Worm (Caenorhabditis elegans) whole organism, dauer: Measurements from ENCODE around the gene col-2.

ENCODE experiments used
- unc-62 ChIP-seq: sonication (generic microtip); optimal IDR thresholded peaks from 2 replicates; lab custom pipeline; 2017; ENCODE audit warnings: missing biosample characterization, missing genetic modification reagents, missing genetic modification characterization

The col-2 gene

DNA sequence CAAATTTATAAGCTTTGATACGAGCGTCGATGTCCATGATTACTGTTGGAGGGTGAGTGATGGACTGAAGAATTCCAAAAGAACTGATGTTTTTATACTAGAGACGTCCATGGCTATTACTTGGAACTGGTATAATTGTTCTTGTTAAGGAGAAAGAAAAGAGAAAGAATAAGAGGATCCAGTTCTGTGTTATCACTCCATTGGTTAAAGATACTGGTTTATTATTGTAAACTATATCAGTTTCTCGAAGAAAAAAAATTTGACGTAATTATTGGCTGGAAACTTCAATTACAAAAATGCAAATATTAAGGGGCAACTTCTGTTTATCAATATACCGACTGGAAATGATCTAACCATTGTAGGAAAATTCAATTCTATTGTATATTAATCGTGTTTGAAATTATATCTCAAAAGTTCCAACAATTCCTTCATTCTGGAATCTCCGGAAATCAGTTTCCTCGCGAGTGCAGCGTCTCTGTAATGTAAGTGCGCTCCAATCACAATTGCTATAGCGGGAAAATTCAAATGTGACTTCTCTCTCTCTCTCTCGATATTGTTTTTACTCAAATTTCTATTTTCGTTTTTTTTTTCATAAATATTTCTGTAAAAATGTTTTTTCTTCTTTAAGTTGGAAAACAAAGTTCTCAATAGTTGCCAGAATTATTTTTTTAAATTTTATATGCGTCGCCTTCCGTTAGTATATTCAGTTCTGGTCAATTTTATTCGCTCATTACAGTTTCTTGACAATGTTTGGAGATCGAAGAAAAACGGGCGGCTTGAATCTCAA is at the start of gene col-2, which contains the start of gene ndc-80:
Gene col-2 (minus strand): TSS at position 51 of the 787 bp plus-strand sequence.
Gene ndc-80 (plus strand): TSS at position 737 of the 787 bp plus-strand sequence.
- TF ChIP-seq unc-62: no peak

DNA sequence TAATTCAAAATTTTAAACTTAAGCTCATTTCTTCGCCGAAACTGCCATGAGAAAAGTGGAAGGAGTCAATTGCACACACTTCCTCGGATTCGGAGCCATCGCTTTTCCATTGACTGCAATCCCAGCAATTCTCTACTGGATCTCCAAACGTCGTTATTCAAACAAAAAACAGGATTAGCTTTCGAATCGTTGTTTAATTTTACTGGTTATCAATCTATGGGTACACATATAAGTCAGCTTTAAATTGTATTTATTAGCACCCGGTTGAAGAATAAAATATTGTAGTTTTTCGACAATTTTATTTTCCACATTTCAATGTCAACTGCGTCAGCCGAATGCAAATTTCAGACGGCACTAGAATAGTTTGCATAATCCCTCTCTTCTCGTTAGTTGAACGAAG is 44.7 kb upstream of the col-2 start, which contains the start of gene glt-3:
Gene glt-3 (plus strand): TSS at position 301 of the 400 bp plus-strand sequence.
- no peak for TF ChIP-seq unc-62

DNA sequence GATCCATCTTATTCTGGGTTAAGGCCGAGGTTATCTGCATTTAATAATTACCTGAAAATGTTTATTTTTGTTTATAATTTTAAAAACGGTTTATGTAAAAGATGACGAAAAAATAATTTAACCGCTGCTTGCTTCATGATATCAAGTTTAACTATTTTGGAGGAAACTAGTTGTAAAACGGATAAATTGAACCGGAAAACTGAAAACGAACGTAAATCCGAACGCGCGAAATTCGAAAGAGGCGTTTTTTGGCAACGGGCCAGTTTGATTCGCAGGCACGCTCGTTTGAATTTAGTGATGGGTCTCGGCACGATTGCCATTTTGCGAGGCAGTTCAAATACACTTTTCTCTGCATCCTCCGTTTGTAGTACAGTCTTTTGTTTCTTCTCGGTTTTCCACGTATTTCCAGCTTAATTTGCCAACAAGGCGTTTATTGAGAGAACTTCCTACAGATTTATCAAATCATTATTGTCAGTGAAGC is 43.7 kb upstream of the col-2 start, which contains the start of the genes gtbp-1 and K08F4.3:
Gene gtbp-1 (minus strand): TSS at position 51 of the 481 bp plus-strand sequence.
Gene K08F4.3 (plus strand): TSS at position 352 of the 481 bp plus-strand sequence.
- no peak for TF ChIP-seq unc-62

DNA sequence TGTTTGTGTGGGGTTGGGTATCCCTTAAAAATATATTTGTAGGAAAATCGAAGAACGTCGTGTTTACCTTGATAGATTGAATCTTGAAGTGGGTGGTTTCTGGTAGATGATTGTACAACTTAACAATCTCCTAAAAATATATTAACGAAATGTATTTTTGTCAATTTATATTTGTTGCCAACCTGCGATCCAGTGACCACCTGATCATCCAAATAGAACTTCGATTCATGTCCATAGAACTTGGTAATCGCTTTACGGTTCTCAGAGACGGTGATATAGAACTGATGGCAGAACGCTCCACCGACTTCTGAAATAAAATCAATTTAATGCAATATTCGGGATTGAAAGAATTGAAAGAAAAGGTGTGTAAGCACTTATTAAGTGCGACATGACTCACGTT is 43.2 kb upstream of the col-2 start:
- TF ChIP-seq unc-62: no peak

DNA sequence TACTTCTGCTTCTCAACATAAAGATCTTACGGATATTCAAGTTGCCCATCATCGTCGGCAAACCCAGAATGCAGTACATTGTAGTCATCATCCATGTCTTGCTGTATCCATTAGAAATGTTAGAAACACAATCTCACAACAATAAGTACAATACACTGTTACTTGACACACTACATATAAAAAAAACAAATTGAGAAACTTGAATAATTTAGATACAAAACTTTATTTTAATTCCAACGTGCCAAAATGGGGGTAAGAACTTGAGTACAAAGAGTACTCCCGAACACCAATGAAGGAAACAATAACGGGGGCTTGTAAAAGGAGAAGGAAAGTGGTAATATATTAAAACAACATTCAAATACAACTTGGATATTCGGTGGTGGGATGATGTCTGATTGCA is 41.3 kb upstream of the col-2 start, which contains the start of gene ctf-18:
Gene ctf-18 (minus strand): TSS at position 101 of the 400 bp plus-strand sequence.
- no peak for TF ChIP-seq unc-62

DNA sequence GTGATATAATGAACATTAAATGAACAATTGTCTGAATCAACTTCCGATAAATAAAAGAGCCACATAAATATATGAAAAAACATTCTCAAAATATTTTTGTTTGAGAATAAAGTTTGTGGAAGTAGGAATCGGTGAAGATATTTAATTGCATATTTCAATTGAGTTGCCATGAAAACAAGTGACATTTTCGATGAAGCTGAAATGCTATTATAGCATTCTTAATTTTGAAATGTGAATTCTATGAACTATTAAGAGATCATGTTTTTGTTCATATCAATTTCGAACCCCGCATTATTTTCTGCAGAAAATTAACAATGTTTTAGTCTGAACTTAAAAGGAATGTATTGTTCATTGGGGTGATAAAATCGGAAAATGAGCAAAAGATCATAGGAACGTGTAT is 37.0 kb upstream of the col-2 start, which contains the start of gene irld-21:
Gene irld-21 (minus strand): TSS at position 101 of the 400 bp plus-strand sequence.
- TF ChIP-seq unc-62: no peak

DNA sequence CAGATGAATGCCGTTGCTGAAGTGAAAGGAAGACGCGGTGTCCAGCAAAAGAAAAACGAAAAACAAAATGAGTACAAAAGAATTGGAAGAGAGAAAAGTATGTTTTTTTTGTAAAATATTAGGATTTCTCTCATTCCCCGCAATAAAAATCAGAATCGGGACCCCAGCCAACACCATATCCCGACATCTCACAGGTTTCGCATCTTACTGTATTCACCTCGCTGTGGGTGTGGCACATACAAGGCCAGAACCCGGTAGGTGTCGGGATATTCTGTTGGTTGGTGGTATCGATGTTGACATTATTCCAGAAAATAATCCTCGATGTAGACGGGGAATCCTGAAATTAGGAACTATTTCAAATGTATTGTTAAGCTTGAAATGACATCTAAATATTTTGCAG is 31.5 kb upstream of the col-2 start:
- TF ChIP-seq unc-62: no peak

DNA sequence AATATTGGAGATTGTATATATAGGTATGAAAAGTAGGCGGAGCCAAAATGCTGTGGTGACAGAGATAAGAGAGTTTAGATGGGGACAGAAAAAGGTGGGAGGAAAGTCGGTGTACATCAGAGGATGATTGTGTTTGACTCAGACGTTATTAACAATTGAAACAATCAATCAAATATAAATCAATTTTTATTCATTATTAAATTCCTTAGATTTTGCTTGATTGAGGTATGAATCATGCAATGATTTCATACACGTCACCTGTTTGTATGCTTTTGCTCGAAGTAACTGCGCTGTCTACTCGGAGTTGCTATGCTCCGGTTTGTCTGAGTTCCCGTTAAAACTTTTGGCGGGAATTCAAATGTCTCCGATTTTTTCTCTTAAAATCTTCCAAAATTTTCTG is 29.9 kb upstream of the col-2 start, which contains the start of gene C04G2.10:
Gene C04G2.10 (plus strand): TSS at position 301 of the 400 bp plus-strand sequence.
- TF ChIP-seq unc-62: no peak

DNA sequence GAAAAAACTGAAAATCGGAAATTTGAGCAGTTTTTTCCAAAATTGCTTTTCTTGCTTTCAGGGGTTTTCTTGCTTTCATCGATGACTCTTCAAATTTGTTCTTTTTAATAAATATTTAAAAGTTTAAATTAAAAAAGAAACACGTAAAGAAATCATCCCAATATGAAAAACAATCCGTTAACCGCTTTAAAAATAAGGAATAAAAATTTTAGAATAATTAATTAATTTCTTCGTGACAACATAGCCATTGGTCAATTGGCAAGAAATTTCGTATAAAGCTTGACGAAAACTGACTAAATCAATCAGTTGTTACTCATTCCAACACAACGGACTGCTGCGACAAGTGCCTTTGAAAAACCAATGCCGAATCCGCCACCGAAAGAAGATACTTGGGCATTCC is 27.3 kb upstream of the col-2 start, which contains the start of gene nsph-3.2:
Gene nsph-3.2 (plus strand): TSS at position 301 of the 400 bp plus-strand sequence.
- no peak for TF ChIP-seq unc-62

DNA sequence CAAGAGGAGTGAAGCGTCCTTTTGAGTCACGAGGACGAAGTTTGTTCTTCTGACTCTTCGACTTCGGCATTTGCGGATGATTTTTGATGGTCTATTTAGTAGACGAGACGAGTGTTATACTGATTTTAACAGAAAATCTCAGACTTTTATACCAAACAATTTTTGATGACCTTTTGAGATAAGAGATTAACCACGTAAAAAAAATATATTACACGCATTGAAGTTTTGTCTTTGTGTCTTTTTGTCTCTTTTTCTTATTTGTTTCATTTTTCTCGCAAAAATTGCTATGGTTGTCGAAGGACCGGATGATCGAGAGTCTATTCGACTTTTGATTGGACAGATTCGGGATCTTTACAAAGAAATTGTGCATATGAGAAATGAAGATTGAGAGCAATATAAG is 26.2 kb upstream of the col-2 start, which contains the start of gene spch-1:
Gene spch-1 (minus strand): TSS at position 101 of the 400 bp plus-strand sequence.
- no peak for TF ChIP-seq unc-62

DNA sequence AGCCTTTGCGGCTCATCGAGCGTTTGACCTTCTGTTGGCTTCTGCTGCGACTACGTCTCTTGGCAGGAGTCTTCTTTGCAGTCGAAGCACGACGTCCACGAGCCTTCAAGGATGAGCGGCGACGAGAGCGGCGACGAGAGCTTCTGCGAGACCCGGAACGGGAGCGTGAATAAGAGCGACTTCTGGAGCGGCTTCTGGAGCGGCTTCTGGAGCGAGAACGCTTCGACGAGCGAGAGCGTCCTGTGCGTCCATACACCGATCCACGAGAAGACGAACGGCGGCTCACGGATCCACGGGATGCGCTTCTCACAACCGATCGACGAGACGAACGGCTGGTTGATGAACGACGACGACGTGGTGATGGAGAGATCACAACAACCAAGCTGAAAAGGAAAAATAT is 25.6 kb upstream of the col-2 start:
- no peak for TF ChIP-seq unc-62

DNA sequence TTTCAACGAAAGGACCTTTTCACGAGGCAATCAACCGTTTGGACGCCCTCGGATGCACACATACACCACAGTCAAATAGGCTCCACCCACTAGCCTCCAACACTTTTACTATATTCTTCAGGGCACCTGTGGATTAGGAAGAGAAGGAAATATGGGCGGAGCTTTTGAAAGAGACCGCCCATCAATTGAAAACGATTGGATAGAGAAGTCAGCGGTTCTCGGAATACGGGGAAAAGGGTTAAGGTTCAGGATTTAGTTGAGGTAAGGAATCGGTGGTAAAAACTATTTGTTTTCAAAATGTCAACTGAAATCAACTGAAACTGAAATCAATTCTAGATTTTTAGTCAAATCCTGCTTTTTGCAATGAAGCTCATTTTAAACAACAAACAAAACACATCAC is 25.2 kb upstream of the col-2 start, which contains the start of gene egl-38:
Gene egl-38 (minus strand): TSS at position 101 of the 400 bp plus-strand sequence.
- no peak for TF ChIP-seq unc-62

DNA sequence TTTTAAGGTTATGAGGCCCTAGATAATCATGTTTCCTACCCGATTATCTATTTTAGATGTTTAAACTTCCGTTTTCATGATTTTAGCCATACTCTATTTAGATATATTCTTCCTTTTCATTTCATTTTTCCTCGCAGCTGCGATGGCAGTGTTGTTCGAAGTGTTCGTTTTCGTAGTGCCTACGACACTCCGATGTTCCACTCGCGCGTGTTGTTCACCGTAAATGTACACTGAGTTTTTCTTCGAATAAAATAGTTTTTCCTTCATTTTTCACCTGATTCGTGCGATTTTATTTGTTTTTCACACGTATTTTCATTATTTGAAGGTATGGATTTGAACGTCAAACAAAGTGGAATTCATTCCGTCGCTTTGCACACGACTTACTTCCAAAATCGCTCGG is 11.6 kb upstream of the col-2 start, which contains the start of gene dis-3:
Gene dis-3 (plus strand): TSS at position 322 of the 400 bp plus-strand sequence.
- no peak for TF ChIP-seq unc-62

DNA sequence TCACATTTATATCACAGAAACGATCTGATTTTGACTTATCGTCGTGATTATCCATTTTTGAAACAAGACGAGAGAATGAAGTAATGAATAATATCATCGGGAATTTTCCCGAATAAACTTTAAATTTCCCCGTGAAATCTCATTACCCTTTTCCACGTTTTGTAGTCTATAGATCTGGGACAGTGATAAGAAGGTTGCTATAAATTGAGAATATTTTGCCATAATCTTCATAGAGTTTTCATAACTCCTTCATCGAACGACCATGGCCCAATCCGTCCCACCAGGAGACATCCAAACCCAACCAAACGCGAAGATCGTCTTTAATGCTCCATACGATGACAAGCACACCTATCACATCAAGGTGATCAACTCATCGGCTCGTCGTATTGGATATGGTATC is 9.9 kb upstream of the col-2 start, which contains the start of the genes C04G2.5 and msp-36:
Gene C04G2.5 (minus strand): TSS at position 101 of the 400 bp plus-strand sequence.
Gene msp-36 (plus strand): TSS at position 263 of the 400 bp plus-strand sequence.
- TF ChIP-seq unc-62: no peak

DNA sequence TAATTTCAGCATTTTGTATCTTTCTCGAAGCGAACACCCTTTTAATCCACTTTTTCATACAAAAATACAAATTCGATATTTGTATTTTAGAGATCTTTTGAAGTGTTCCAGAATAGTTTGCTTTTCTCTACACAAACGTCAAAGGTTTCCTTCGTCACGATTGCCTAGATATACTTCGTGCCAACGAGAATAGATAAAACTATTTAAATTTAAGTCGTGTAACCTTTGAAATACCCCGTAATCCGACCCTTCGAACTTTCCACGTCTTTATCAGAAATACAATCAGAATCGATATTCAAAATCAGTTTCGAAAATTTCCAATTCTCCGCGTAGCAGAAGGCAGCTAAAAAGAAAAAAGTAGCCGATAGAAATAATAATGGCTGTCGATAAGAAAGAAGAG is 5.1 kb upstream of the col-2 start, which contains the start of gene ttbk-5:
Gene ttbk-5 (plus strand): TSS at position 301 of the 400 bp plus-strand sequence.
- TF ChIP-seq unc-62: no peak

DNA sequence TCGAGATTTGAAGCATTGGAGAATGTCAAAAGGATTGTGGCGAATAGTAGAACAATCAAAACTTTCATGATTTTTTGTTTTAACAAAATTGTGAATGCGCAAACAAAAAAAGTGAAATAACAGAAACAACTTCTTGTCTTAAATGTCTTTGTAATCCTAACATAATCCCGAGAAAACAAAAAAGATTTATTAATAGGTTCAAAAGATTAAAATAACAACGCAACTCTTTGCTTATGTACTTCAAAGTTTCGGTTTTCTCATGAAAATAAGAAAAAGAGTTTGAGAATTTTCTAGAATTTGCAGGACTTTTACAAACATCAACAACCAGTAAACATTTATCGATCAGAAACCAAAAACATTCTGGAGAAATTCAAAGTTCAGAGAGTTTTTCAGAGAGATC is 4.5 kb upstream of the col-2 start, which contains the start of gene ttr-39:
Gene ttr-39 (minus strand): TSS at position 101 of the 400 bp plus-strand sequence.
- TF ChIP-seq unc-62: no peak
